Worm (Caenorhabditis elegans) whole organism, L3 larva: Measurements from ENCODE around the gene lrr-1.

Experiments
- ZK546.5 ChIP-seq: sonication (generic microtip); optimal IDR thresholded peaks from 2 replicates; lab custom pipeline; 2017; ENCODE audit warnings: missing biosample characterization, missing genetic modification characterization
- ama-1 ChIP-seq: fragments of 150-350 bp; optimal IDR thresholded peaks from 2 replicates; lab custom pipeline; 2018
- egl-27 ChIP-seq: sonication (generic microtip); optimal IDR thresholded peaks from 4 replicates; lab custom pipeline; 2017; ENCODE audit warnings: missing biosample characterization, missing genetic modification reagents, missing genetic modification characterization
- nfya-1 ChIP-seq: sonication (generic microtip); optimal IDR thresholded peaks from 2 replicates; lab custom pipeline; 2017; ENCODE audit warnings: missing genetic modification characterization, mild to moderate bottlenecking, missing compliant biosample characterization, antibody characterized with exemption, moderate library complexity; ENCODE audit not compliant: insufficient read depth
- nhr-76 ChIP-seq: fragments of 150-350 bp; sonication (generic microtip); optimal IDR thresholded peaks from 5 replicates; lab custom pipeline; 2014; ENCODE audit warnings: missing biosample characterization, missing genetic modification characterization
- unc-39 ChIP-seq: sonication (generic microtip); optimal IDR thresholded peaks from 4 replicates; lab custom pipeline; 2017; ENCODE audit warnings: missing biosample characterization, missing genetic modification characterization
- unc-62 ChIP-seq: fragments of 150-350 bp; sonication (generic microtip); optimal IDR thresholded peaks from 4 replicates; lab custom pipeline; 2014; ENCODE audit warnings: missing biosample characterization, missing genetic modification reagents, missing genetic modification characterization
- zag-1 ChIP-seq: fragments of 150-350 bp; optimal IDR thresholded peaks from 2 replicates; lab custom pipeline; 2014; ENCODE audit warnings: missing biosample characterization, missing genetic modification characterization

- TF ChIP-seq zag-1 (tag; lab: Kevin White, UChicago) (no peak), egl-27 (tag; lab: Kevin White, UChicago) (no peak), nhr-76 (tag; lab: Kevin White, UChicago) (no peak), nfya-1 (tag; lab: Kevin White, UChicago) (no peak), unc-39 (no peak), ama-1 (lab: Kevin White, UChicago) (no peak), unc-62 (GFP tag; lab: Kevin White, UChicago) (no peak), ZK546.5 (no peak)
These were observed 4.6 kb downstream of the lrr-1 start, which contains the start of gene wdr-83 for ce11 chrII:5031612-5032011.
